Worm (Caenorhabditis elegans): ENCODE measurements around the gene best-21.

Gene best-21

ce11 chrIV:15302151-15302550 is at the start of gene best-21:
Gene best-21, plus strand, starts transcription at chrIV:15302451.
- TF ChIP-seq F57C9.4 (tag; optimal IDR thresholded peaks at IDR 0.05) (no peak), ztf-22 (GFP tag; optimal IDR thresholded peaks at IDR 0.05) (no peak), snpc-4 (GFP tag; optimal IDR thresholded peaks at IDR 0.05) (no peak), snpc-4 (tag; optimal IDR thresholded peaks at IDR 0.05) (peak in 1 of 4 experiments; percentile 20), cebp-1 (GFP tag; IDR thresholded peaks at IDR 0.05) (no peak), cebp-1 (tag; optimal IDR thresholded peaks at IDR 0.05) (no peak), rpc-1 (optimal IDR thresholded peaks at IDR 0.05) (no peak), rpc-1 (tag; optimal IDR thresholded peaks at IDR 0.05) (no peak)

DNA sequence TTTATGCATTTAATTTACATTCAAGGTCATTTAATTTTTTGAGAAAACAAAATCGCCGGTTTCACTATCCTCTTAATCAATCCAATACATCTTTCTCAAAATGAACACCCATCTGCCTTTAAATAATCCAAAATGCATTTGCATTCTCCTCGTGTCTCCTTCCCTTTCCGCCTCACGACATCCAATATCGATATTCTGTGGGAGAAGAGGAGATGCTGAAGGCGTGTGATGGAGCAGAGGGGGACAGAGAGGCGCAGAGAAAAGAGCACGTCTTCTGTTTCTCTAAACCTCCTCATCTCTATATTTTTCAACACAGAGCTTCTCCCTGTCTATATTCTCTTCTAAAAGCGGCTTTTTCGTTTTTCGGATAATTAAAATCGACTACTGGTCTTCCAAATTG is 42.7 kb upstream of the best-21 start, which contains the start of gene Y73F8A.5:
Y73F8A.5 (plus strand) TSS at position 321 of the 400 bp plus-strand sequence.
- no peak for TF ChIP-seq nhr-27 (tag; optimal IDR thresholded peaks at IDR 0.05)
- no peak for TF ChIP-seq nfya-2 (GFP tag; IDR thresholded peaks at IDR 0.05)
- peak; percentile 63; the same call in 1 of the 2 replicates for TF ChIP-seq hmg-1.2 (GFP tag; IDR thresholded peaks at IDR 0.05)
- no peak for TF ChIP-seq snpc-4 (GFP tag; optimal IDR thresholded peaks at IDR 0.05)
- peak in 1 of 4 experiments; percentile 2 for TF ChIP-seq snpc-4 (tag; optimal IDR thresholded peaks at IDR 0.05)

- TF ChIP-seq F57C9.4 (tag; optimal IDR thresholded peaks at IDR 0.05) (no peak), lin-40 (tag; optimal IDR thresholded peaks at IDR 0.05) (no peak)
These were observed 28.2 kb upstream of the best-21 start for ce11 chrIV:15274063-15274462.

- TF ChIP-seq madf-8 (GFP tag; conservative IDR thresholded peaks at IDR 0.05): no peak
- peak; percentile 74 for TF ChIP-seq attf-6 (GFP tag; IDR thresholded peaks at IDR 0.05)
- TF ChIP-seq B0019.2 (GFP tag; conservative IDR thresholded peaks at IDR 0.05): no peak
- no peak for TF ChIP-seq lin-40 (tag; optimal IDR thresholded peaks at IDR 0.05)
- TF ChIP-seq ztf-25 (GFP tag; IDR thresholded peaks at IDR 0.05): no peak
- no peak for TF ChIP-seq snpc-4 (GFP tag; optimal IDR thresholded peaks at IDR 0.05)
- TF ChIP-seq snpc-4 (tag; optimal IDR thresholded peaks at IDR 0.05): peak in 1 of 4 experiments; percentile 30
These were observed 26.8 kb upstream of the best-21 start, which contains the start of gene ccg-1 for ce11 chrIV:15275363-15275854. Gene ccg-1, minus strand, starts transcription at chrIV:15275804.

DNA sequence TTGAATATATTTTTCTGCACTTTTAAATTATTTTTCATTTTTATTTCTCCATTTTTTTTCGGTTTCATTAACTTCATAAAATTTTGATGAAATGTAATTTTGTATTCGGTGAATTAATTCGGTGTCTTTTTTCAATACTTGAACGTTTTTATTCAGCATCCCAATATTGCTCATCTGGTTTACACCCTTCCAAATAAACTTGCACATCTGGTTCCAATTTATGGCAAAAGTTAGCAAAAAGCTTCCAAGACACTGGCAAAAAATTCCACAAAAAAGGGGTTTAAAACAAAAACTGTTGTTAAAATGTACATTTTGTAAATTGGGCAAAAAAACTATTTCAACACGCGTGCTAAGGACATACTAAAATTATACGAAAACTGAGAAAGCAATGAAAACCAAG is 22.0 kb upstream of the best-21 start:
- no peak for TF ChIP-seq attf-5 (GFP tag; optimal IDR thresholded peaks at IDR 0.05)
- no peak for TF ChIP-seq F57C9.4 (tag; optimal IDR thresholded peaks at IDR 0.05)
- TF ChIP-seq B0336.3 (GFP tag; IDR thresholded peaks at IDR 0.05): no peak
- no peak for TF ChIP-seq mes-4 (tag; optimal IDR thresholded peaks at IDR 0.05)
- TF ChIP-seq hlh-26 (GFP tag; conservative IDR thresholded peaks at IDR 0.05): no peak
- no peak for TF ChIP-seq bed-2 (GFP tag; IDR thresholded peaks at IDR 0.05)
- TF ChIP-seq unc-130 (GFP tag; optimal IDR thresholded peaks at IDR 0.05): no peak
- no peak for TF ChIP-seq lsy-27 (tag; optimal IDR thresholded peaks at IDR 0.05; ENCODE audit: borderline replicate concordance, insufficient read depth)
- no peak for TF ChIP-seq C06A6.2 (GFP tag; conservative IDR thresholded peaks at IDR 0.05)
- TF ChIP-seq athp-1 (tag; optimal IDR thresholded peaks at IDR 0.05): no peak
- TF ChIP-seq B0261.1 (tag; optimal IDR thresholded peaks at IDR 0.05): no peak
- no peak for TF ChIP-seq atf-7 (tag; optimal IDR thresholded peaks at IDR 0.05)

ce11 chrIV:15283617-15284016 is 18.6 kb upstream of the best-21 start:
- TF ChIP-seq snpc-4 (GFP tag; optimal IDR thresholded peaks at IDR 0.05): peak; percentile 53
- TF ChIP-seq snpc-4 (tag; optimal IDR thresholded peaks at IDR 0.05): peak in 3 of 4 experiments; percentile 56 to 77 (median 65)
- no peak for TF ChIP-seq F57C9.4 (tag; optimal IDR thresholded peaks at IDR 0.05)
- TF ChIP-seq gei-17 (GFP tag; optimal IDR thresholded peaks at IDR 0.05): no peak
- no peak for TF ChIP-seq madf-6 (GFP tag; IDR thresholded peaks at IDR 0.05)
- peak; percentile 75 for TF ChIP-seq attf-6 (GFP tag; IDR thresholded peaks at IDR 0.05)
